Worm (Caenorhabditis elegans) whole organism, late embryonic: ENCODE data around the gene zim-2.

Experiments
- K02D7.2 ChIP-seq: sonication (generic microtip); optimal IDR thresholded peaks from 2 replicates; lab custom pipeline; 2017; ENCODE audit warnings: mild to moderate bottlenecking, missing genetic modification characterization, missing compliant biosample characterization
- K09A11.1 ChIP-seq: sonication (generic microtip); optimal IDR thresholded peaks from 2 replicates; lab custom pipeline; 2017; ENCODE audit warnings: antibody characterized with exemption, mild to moderate bottlenecking, missing genetic modification characterization, missing compliant biosample characterization; ENCODE audit not compliant: insufficient read depth
- Y22D7AL.16 ChIP-seq: sonication (generic microtip); optimal IDR thresholded peaks from 2 replicates; lab custom pipeline; 2016; ENCODE audit warnings: missing genetic modification characterization, missing compliant biosample characterization
- ahr-1 ChIP-seq: sonication (generic microtip); optimal IDR thresholded peaks from 2 replicates; lab custom pipeline; 2016; ENCODE audit warnings: missing genetic modification characterization, missing compliant biosample characterization
- ceh-18 ChIP-seq: sonication (generic microtip); optimal IDR thresholded peaks from 2 replicates; lab custom pipeline; 2016; ENCODE audit warnings: missing genetic modification characterization, missing compliant biosample characterization
- ceh-19 ChIP-seq: fragments of 200-800 bp; sonication (Bioruptor generic); optimal IDR thresholded peaks from 2 replicates; lab custom pipeline; 2018; ENCODE audit warnings: mild to moderate bottlenecking, missing genetic modification characterization, missing compliant biosample characterization
- ceh-24 ChIP-seq: sonication (generic microtip); optimal IDR thresholded peaks from 2 replicates; lab custom pipeline; 2016; ENCODE audit warnings: mild to moderate bottlenecking, missing genetic modification characterization, missing compliant biosample characterization
- ceh-34 ChIP-seq: sonication (generic microtip); optimal IDR thresholded peaks from 2 replicates; lab custom pipeline; 2016; ENCODE audit warnings: mild to moderate bottlenecking, missing genetic modification characterization, missing compliant biosample characterization
- ceh-45 ChIP-seq: fragments of 200-800 bp; sonication (Bioruptor generic); IDR thresholded peaks from 2 replicates; pipeline ENCODE4 v1.3.6; 2022; ENCODE audit warnings: missing genetic modification reagents, missing genetic modification characterization, missing compliant biosample characterization
- ceh-6 ChIP-seq: fragments of 200-800 bp; sonication (Bioruptor generic); optimal IDR thresholded peaks from 2 replicates; lab custom pipeline; 2018; ENCODE audit warnings: mild to moderate bottlenecking, missing genetic modification characterization, missing compliant biosample characterization
- ceh-9 ChIP-seq: sonication (generic microtip); optimal IDR thresholded peaks from 2 replicates; lab custom pipeline; 2016; ENCODE audit warnings: mild to moderate bottlenecking, missing genetic modification characterization, inconsistent platforms, missing compliant biosample characterization
- elt-2 ChIP-seq: sonication (generic microtip); optimal IDR thresholded peaks from 2 replicates; lab custom pipeline; 2016; ENCODE audit warnings: missing genetic modification reagents, missing genetic modification characterization, missing compliant biosample characterization
- eyg-1 ChIP-seq: sonication (generic microtip); optimal IDR thresholded peaks from 2 replicates; lab custom pipeline; 2016; ENCODE audit warnings: missing genotype, missing genetic modification characterization, missing compliant biosample characterization
- fax-1 ChIP-seq: sonication (generic microtip); optimal IDR thresholded peaks from 2 replicates; lab custom pipeline; 2016; ENCODE audit warnings: missing genotype, missing genetic modification characterization, missing compliant biosample characterization
- gmeb-2 ChIP-seq: sonication (generic microtip); optimal IDR thresholded peaks from 2 replicates; lab custom pipeline; 2016; ENCODE audit warnings: missing genetic modification characterization, inconsistent platforms, missing compliant biosample characterization
- hlh-30 ChIP-seq: sonication (generic microtip); optimal IDR thresholded peaks from 2 replicates; lab custom pipeline; 2017; ENCODE audit warnings: antibody characterized with exemption, missing genetic modification characterization, missing compliant biosample characterization; ENCODE audit not compliant: insufficient read depth
- hlh-6 ChIP-seq: sonication (generic microtip); optimal IDR thresholded peaks from 2 replicates; lab custom pipeline; 2016; ENCODE audit warnings: missing genotype, missing genetic modification characterization, missing compliant biosample characterization
- hlh-8 ChIP-seq: sonication (generic microtip); optimal IDR thresholded peaks from 2 replicates; lab custom pipeline; 2016; ENCODE audit warnings: missing genotype, missing genetic modification characterization, missing compliant biosample characterization
- lin-11 ChIP-seq: fragments of 200-800 bp; sonication (Bioruptor generic); optimal IDR thresholded peaks from 2 replicates; lab custom pipeline; 2018; ENCODE audit warnings: mild to moderate bottlenecking, missing genetic modification characterization, missing compliant biosample characterization
- mec-3 ChIP-seq: sonication (generic microtip); optimal IDR thresholded peaks from 2 replicates; lab custom pipeline; 2016; ENCODE audit warnings: borderline replicate concordance, missing genetic modification characterization, missing compliant biosample characterization
- nhr-11 ChIP-seq: fragments of 150-350 bp; optimal IDR thresholded peaks from 2 replicates; lab custom pipeline; 2014; ENCODE audit warnings: missing biosample characterization, missing genetic modification characterization
- pha-2 ChIP-seq: sonication (generic microtip); optimal IDR thresholded peaks from 2 replicates; lab custom pipeline; 2017; ENCODE audit warnings: mild to moderate bottlenecking, missing genetic modification characterization, missing compliant biosample characterization
- pha-4 ChIP-seq: fragments of 150-350 bp; optimal IDR thresholded peaks from 2 replicates; lab custom pipeline; 2018; ENCODE audit warnings: missing biosample characterization, missing genetic modification reagents, missing genetic modification characterization
- ref-2 ChIP-seq: sonication (generic microtip); optimal IDR thresholded peaks from 2 replicates; lab custom pipeline; 2016; ENCODE audit warnings: missing genetic modification characterization, missing compliant biosample characterization
- rnt-1 ChIP-seq: sonication (generic microtip); optimal IDR thresholded peaks from 2 replicates; lab custom pipeline; 2016; ENCODE audit warnings: missing genetic modification characterization, missing compliant biosample characterization
- sox-2 ChIP-seq: fragments of 200-800 bp; sonication (Bioruptor generic); IDR thresholded peaks from 2 replicates; pipeline ENCODE4 v1.3.6; 2022; ENCODE audit warnings: missing genetic modification reagents, missing genetic modification characterization, missing compliant biosample characterization
- sox-4 ChIP-seq: sonication (generic microtip); optimal IDR thresholded peaks from 2 replicates; lab custom pipeline; 2017; ENCODE audit warnings: mild to moderate bottlenecking, missing genetic modification characterization, inconsistent platforms, missing compliant biosample characterization
- syd-9 ChIP-seq: sonication (generic microtip); optimal IDR thresholded peaks from 2 replicates; lab custom pipeline; 2016; ENCODE audit warnings: mild to moderate bottlenecking, missing genetic modification characterization, moderate library complexity, missing compliant biosample characterization
- ttx-3 ChIP-seq: sonication (generic microtip); optimal IDR thresholded peaks from 2 replicates; lab custom pipeline; 2016; ENCODE audit warnings: missing genetic modification reagents, missing genetic modification characterization, missing compliant biosample characterization
- unc-3 ChIP-seq, 2 experiments: fragments of 200-800 bp in 1 of 2; sonication (Bioruptor generic) in 1 of 2; sonication (generic microtip) in 1 of 2; conservative IDR thresholded peaks in 1 of 2; optimal IDR thresholded peaks in 1 of 2; 2 replicates each; pipeline versions ENCODE4 v1.3.6 to Lab custom; 2016 to 2022; ENCODE audit warnings: missing compliant biosample characterization in 2 of 2, missing genetic modification characterization in 2 of 2, missing genetic modification reagents in 1 of 2
- unc-42 ChIP-seq: sonication (generic microtip); optimal IDR thresholded peaks from 2 replicates; lab custom pipeline; 2016; ENCODE audit warnings: missing genotype, missing genetic modification characterization, missing compliant biosample characterization
- unc-55 ChIP-seq: sonication (generic microtip); optimal IDR thresholded peaks from 2 replicates; lab custom pipeline; 2017; ENCODE audit warnings: missing biosample characterization, missing genetic modification reagents, missing genetic modification characterization

The zim-2 gene

DNA sequence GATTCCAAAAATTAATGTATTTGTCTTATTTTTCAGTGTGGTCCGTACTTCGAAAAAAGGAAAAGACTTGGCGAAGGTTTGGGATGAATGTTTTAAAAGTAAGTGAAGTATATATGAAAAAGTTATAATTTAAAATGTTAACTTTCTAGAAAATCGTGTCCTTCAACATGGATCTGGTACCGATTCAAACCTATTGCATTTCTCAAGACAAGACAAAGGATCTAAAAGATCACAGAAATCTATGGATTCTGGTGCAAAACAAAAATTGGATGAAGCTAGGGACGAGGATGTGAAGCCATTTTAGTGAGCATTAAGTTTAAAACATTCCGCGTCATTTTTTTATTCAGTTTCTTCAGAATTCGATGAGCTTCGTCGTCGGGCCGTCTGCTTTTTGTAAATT is at the start of gene zim-2:
TSS of gene zim-2 (plus strand) at position 301 of the 400 bp plus-strand sequence.
- no peak for TF ChIP-seq ceh-6 (GFP tag; lab: Kevin White, UChicago)
- no peak for TF ChIP-seq ceh-19 (GFP tag; lab: Kevin White, UChicago)
- TF ChIP-seq ceh-9 (tag; lab: Kevin White, UChicago): no peak
- no peak for TF ChIP-seq hlh-6 (tag; lab: Kevin White, UChicago)
- TF ChIP-seq ceh-45 (GFP tag; lab: Robert Waterston, UW): no peak
- no peak for TF ChIP-seq Y22D7AL.16 (tag; lab: Kevin White, UChicago)
- no peak for TF ChIP-seq fax-1 (tag; lab: Kevin White, UChicago)
- no peak for TF ChIP-seq eyg-1 (tag; lab: Kevin White, UChicago)
- TF ChIP-seq gmeb-2 (tag; lab: Kevin White, UChicago): no peak
- no peak for TF ChIP-seq syd-9 (tag; lab: Kevin White, UChicago)
- TF ChIP-seq hlh-30 (tag; lab: Kevin White, UChicago): no peak
- TF ChIP-seq elt-2 (tag; lab: Kevin White, UChicago): no peak
- TF ChIP-seq pha-2 (tag; lab: Kevin White, UChicago): no peak
- no peak for TF ChIP-seq K09A11.1 (tag; lab: Kevin White, UChicago)
- TF ChIP-seq nhr-11: no peak

DNA sequence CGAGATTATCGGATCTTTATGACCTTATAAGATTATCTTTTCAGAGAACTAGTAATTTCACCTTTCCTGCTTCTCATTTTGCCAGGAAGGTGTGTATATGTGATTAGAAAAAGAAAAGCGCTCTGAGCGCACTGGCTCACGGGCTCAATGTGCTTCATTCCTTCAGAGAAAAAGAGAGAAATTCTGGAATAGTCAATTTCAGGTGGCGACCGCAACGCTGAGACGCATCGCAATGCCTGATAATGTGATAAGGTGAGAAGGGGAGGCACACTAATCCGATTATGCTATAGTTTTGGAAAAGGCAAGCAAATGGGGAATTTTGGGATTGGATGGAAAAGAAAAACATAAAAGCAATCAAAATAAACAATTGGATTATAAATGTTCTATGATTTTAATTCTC is 49.0 kb upstream of the zim-2 start:
- peak; percentile 59 for TF ChIP-seq elt-2 (tag; lab: Kevin White, UChicago)
- no peak for TF ChIP-seq ceh-6 (GFP tag; lab: Kevin White, UChicago)
- peak; percentile 9 for TF ChIP-seq unc-42 (tag; lab: Kevin White, UChicago)

DNA sequence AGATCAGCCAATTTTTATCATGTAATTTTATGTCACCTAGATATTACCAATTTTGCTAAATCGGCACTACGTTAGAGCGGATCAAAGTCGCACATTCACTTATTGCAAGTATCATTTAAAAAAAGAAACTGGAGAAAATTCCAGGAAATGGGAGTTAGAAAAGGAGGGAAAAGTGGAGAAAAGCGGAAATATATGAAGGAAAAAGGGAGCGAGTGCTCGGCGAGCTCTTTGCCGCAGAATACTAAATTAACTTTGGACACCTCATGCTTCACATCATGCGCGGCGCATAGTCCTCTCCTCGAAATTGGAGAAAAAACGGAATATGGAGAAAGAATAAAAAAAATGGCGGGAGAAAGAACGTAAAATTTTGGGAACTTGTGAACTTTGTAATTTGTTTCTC is 47.5 kb upstream of the zim-2 start:
- no peak for TF ChIP-seq sox-4 (tag; lab: Kevin White, UChicago)
- TF ChIP-seq unc-42 (tag; lab: Kevin White, UChicago): peak; percentile 93

DNA sequence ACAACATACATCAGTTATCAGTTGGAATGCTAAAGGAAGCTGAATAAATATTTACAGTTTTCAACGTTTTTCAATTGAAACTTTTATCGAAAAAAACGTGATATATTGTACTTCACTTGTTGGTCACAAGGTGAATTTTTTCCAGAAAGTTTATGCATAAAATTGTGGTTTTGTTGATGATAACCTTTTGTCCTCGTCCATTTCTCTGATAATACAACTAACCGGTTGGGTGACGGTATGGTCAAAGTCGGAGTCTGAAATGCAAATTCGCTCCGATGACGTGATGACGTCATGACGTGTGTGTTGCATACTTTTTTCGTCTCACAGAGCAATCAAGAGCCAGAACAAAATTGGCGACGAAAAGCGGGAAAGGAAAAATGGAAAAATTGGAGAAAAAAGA is 43.6 kb upstream of the zim-2 start:
- TF ChIP-seq ref-2: no peak
- TF ChIP-seq ceh-18 (tag; lab: Kevin White, UChicago): no peak
- TF ChIP-seq ahr-1 (tag; lab: Kevin White, UChicago): no peak
- TF ChIP-seq ceh-6 (GFP tag; lab: Kevin White, UChicago): no peak
- TF ChIP-seq pha-2 (tag; lab: Kevin White, UChicago): no peak
- TF ChIP-seq ceh-45 (GFP tag; lab: Robert Waterston, UW): no peak
- no peak for TF ChIP-seq ceh-24 (tag; lab: Kevin White, UChicago)
- no peak for TF ChIP-seq fax-1 (tag; lab: Kevin White, UChicago)
- TF ChIP-seq ceh-34 (tag; lab: Kevin White, UChicago): no peak
- no peak for TF ChIP-seq ttx-3

DNA sequence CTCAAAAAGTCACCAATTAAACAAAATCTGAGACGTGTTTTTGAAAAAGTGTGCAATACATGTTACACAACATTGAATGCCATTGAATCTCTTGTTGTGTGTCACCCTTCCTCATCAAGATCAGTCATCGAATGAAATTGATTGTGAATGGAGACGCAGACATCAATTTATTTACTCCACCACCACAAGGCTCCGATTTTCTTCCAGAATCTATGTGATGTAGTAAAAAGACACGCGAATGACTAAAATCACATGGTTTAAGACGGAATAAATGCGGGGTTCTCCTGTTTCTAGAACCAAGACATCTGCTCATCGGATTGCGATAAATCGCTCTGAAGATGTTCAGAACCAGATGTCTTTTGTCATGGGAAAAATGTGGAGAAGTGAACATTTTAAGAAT is 42.3 kb upstream of the zim-2 start:
- TF ChIP-seq lin-11 (no peak), hlh-6 (tag; lab: Kevin White, UChicago) (no peak), rnt-1 (peak; percentile 25), ceh-18 (tag; lab: Kevin White, UChicago) (peak; percentile 9), hlh-30 (tag; lab: Kevin White, UChicago) (peak; percentile 32), unc-55 (GFP tag; lab: Kevin White, UChicago) (peak; percentile 52), hlh-8 (tag; lab: Kevin White, UChicago) (peak; percentile 73)

DNA sequence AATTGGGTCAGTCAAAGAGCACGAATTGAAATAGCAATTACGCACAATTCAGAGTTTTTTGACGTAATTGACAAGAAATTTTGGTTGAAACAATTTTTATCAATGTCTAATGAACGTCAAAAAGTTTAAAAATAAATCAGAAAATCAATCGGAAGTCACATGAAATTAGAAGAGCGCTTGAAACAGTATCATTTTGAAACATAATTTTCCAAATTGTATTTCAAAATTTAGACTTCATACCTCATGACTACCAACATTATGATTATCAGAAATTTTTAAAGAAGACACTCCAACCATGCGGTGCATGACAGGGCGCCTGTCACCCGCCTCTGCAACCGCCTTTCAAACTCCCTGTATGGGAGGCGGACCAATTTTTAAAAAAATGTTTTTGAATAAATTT is 41.8 kb upstream of the zim-2 start:
- TF ChIP-seq mec-3 (tag; lab: Kevin White, UChicago) (no peak), sox-2 (GFP tag; lab: Robert Waterston, UW) (no peak), pha-4 (tag; lab: Kevin White, UChicago) (no peak), unc-3 (GFP tag; conservative IDR thresholded peaks at IDR 0.05; lab: Robert Waterston, UW) (no peak), unc-3 (tag; optimal IDR thresholded peaks at IDR 0.05; lab: Kevin White, UChicago) (no peak), K02D7.2 (tag; lab: Kevin White, UChicago) (no peak)
